Worm (Caenorhabditis elegans): ENCODE measurements around the gene F55G1.6.

Gene F55G1.6

DNA sequence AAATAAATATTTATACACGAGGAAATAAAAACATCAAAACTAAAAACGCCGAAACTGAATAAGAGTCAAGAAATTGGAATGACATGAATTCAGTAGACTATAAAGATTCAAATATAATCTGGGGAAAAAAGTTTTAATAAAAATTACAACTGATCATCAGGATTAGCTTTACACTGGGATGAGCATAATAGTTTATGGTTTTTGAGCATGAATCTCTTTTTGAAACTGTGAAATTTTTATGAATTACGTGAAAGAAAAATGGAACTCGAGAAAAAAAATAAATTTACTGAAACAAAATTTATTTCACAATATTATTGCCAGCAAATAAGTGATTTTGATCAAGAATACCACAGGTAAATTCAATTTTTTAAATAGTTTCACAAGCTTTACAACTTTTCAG lies 25.8 kb upstream of the F55G1.6 start, which contains the start of gene B0496.2:
B0496.2 (plus strand) TSS at position 301 of the 400 bp plus-strand sequence.
- TF ChIP-seq cog-1 (tag; optimal IDR thresholded peaks at IDR 0.05) = no peak
- no peak for TF ChIP-seq ref-1 (GFP tag; conservative IDR thresholded peaks at IDR 0.05)
- TF ChIP-seq ztf-23 (GFP tag; IDR thresholded peaks at IDR 0.05) = no peak
- TF ChIP-seq med-1 (GFP tag; optimal IDR thresholded peaks at IDR 0.05; ENCODE audit: insufficient read depth) = no peak
- TF ChIP-seq T22C8.4 (GFP tag; IDR thresholded peaks at IDR 0.05) = no peak
- no peak for TF ChIP-seq tab-1 (GFP tag; IDR thresholded peaks at IDR 0.05)
- no peak for TF ChIP-seq ztf-29 (GFP tag; IDR thresholded peaks at IDR 0.05)
- no peak for TF ChIP-seq klf-2 (GFP tag; conservative IDR thresholded peaks at IDR 0.05)

DNA sequence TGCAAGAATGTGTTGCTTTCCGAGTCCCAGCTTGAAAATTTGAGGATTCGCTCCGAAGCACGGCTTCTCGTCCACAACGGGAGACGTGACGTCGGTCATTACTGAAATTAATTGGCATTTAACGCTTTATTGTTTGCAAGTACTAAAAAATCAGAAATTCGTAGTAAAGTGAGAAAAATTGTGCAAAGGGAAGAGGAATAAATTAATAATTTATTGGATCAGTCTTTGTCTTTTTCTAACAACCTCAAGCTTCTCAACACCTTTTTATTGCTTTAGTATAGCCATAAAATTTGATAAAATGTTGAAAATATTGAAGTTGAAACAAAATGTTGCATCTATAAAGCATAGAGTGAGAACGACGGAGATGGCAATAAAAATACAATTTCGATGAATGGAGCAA lies 22.0 kb upstream of the F55G1.6 start, which contains the start of gene tes-1:
tes-1 (minus strand) TSS at position 101 of the 400 bp plus-strand sequence.
- TF ChIP-seq ztf-29 (GFP tag; IDR thresholded peaks at IDR 0.05) = no peak
- TF ChIP-seq med-1 (GFP tag; optimal IDR thresholded peaks at IDR 0.05; ENCODE audit: insufficient read depth) = no peak
- no peak for TF ChIP-seq tab-1 (GFP tag; IDR thresholded peaks at IDR 0.05)
- no peak for TF ChIP-seq flt-1 (GFP tag; IDR thresholded peaks at IDR 0.05)
- TF ChIP-seq ref-1 (GFP tag; conservative IDR thresholded peaks at IDR 0.05) = no peak
- TF ChIP-seq cog-1 (tag; optimal IDR thresholded peaks at IDR 0.05) = no peak
- no peak for TF ChIP-seq klf-2 (GFP tag; conservative IDR thresholded peaks at IDR 0.05)
- no peak for TF ChIP-seq T22C8.4 (GFP tag; IDR thresholded peaks at IDR 0.05)
- no peak for TF ChIP-seq ztf-23 (GFP tag; IDR thresholded peaks at IDR 0.05)

DNA sequence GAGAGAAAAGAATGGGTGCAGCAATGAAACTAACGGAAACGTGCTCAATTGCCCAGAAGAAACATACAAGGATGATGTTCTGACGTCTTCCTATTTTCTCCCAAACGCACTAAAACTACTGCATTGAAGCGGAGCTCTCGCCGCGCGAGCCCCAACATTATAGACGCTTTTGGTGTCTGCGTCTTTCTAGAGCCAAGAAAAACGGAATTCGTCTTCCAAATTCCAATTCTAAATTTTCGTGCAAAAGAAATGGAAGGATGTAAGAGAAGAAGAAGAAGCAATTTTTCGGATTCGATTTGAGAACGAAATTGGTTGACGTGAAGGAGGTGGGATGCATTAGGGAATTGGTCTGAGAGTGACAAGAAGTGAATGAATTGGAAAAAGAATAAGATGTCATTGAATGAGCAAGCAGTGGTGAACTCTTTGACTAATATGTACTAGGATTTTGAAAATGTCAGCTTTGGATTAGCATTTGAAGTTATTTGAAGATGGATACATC lies 19.6 kb upstream of the F55G1.6 start:
- TF ChIP-seq med-1 (GFP tag; optimal IDR thresholded peaks at IDR 0.05; ENCODE audit: insufficient read depth) (no peak), flt-1 (GFP tag; IDR thresholded peaks at IDR 0.05) (no peak)

DNA sequence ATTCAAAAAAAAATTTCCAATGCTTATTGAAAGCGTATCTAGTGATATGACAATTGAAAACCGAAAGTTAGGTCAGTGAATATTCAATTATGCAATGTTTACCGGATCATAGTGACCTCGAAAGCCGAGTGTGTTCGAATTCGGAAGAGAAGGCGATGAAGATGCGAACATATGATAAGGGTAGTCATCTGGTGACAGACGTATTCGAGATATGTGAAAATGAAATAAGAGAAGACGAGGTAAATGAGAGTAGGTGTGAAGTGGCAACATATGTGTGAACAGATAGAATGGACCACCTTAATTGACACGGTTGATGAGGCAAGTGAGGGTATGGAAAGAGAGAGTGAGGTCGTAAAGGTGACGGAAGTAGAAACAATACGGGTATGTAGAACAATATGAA lies 18.4 kb upstream of the F55G1.6 start:
- TF ChIP-seq ztf-29 (GFP tag; IDR thresholded peaks at IDR 0.05) (peak; percentile 5; the same call in 1 of the 2 replicates), klf-2 (GFP tag; conservative IDR thresholded peaks at IDR 0.05) (no peak)

DNA sequence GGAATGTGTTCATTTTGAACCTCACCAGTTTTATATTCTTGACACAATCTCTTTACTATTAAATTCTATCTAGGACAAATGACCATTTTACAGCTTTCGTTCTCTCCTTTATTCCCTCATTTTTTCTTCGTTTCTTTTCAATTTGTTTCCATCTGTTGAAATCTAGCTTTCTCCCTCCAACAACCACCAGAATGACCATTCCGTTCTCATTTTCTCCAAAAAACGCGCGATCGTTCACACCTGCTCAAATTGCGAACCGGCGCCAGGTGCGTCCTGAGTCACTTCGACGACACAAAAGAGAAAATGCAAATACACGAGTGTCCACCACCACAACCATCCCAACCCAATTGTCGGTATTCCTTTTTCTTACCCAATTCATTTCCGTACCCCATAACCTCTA lies 17.1 kb upstream of the F55G1.6 start, which contains the start of gene F13B6.1:
F13B6.1 (plus strand) TSS at position 301 of the 400 bp plus-strand sequence.
- TF ChIP-seq med-1 (GFP tag; optimal IDR thresholded peaks at IDR 0.05; ENCODE audit: insufficient read depth) (no peak), klf-2 (GFP tag; conservative IDR thresholded peaks at IDR 0.05) (no peak), flt-1 (GFP tag; IDR thresholded peaks at IDR 0.05) (no peak), ref-1 (GFP tag; conservative IDR thresholded peaks at IDR 0.05) (no peak), tab-1 (GFP tag; IDR thresholded peaks at IDR 0.05) (no peak), cog-1 (tag; optimal IDR thresholded peaks at IDR 0.05) (no peak), ztf-23 (GFP tag; IDR thresholded peaks at IDR 0.05) (no peak)

DNA sequence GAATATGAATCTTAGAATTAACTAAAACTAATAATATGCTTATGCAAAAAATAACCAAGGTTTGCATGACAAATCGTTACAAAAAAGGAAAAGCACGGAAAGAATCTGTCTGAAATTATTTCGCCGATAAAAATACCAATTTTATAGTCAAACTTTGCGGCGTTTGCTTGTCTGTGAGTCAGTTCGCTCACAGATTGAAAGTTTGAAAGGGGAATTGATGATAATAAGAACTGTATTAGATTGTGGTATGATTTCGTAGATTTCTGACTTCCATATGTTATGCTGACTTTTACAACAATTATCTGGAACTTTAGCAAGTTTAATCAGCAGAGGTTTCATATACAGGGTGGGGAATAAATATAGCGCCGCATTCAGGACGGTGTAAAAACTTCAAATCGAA lies 13.1 kb upstream of the F55G1.6 start, which contains the start of gene F13B6.2:
F13B6.2 (minus strand) TSS at position 101 of the 400 bp plus-strand sequence.
- TF ChIP-seq ztf-29 (GFP tag; IDR thresholded peaks at IDR 0.05) (no peak), flt-1 (GFP tag; IDR thresholded peaks at IDR 0.05) (no peak), T22C8.4 (GFP tag; IDR thresholded peaks at IDR 0.05) (no peak), cog-1 (tag; optimal IDR thresholded peaks at IDR 0.05) (no peak), ztf-23 (GFP tag; IDR thresholded peaks at IDR 0.05) (no peak), klf-2 (GFP tag; conservative IDR thresholded peaks at IDR 0.05) (no peak), ref-1 (GFP tag; conservative IDR thresholded peaks at IDR 0.05) (no peak), tab-1 (GFP tag; IDR thresholded peaks at IDR 0.05) (no peak), med-1 (GFP tag; optimal IDR thresholded peaks at IDR 0.05; ENCODE audit: insufficient read depth) (no peak)

DNA sequence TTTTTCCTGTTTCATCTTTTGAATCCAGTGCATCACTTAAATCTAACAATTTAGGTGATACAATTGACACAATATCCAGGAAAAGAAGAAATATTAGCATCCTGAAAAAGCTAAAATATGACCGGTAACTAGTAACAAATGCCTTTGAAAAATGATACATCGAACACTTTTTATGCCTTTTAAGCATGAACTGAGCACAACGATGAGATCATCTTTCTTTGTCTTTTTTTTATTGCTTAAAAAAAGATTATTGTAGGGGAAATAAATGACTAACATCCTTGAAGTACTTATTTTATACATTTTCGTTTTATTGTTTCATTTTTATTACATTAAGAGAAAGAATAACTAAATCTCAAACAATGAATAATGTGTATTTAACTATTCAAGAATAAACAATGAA lies 7.5 kb upstream of the F55G1.6 start, which contains the start of gene F13B6.3:
F13B6.3 (minus strand) TSS at position 101 of the 400 bp plus-strand sequence.
- no peak for TF ChIP-seq ztf-23 (GFP tag; IDR thresholded peaks at IDR 0.05)
- no peak for TF ChIP-seq med-1 (GFP tag; optimal IDR thresholded peaks at IDR 0.05; ENCODE audit: insufficient read depth)
- no peak for TF ChIP-seq cog-1 (tag; optimal IDR thresholded peaks at IDR 0.05)
- no peak for TF ChIP-seq tab-1 (GFP tag; IDR thresholded peaks at IDR 0.05)
- no peak for TF ChIP-seq flt-1 (GFP tag; IDR thresholded peaks at IDR 0.05)
- no peak for TF ChIP-seq ref-1 (GFP tag; conservative IDR thresholded peaks at IDR 0.05)
- no peak for TF ChIP-seq T22C8.4 (GFP tag; IDR thresholded peaks at IDR 0.05)

DNA sequence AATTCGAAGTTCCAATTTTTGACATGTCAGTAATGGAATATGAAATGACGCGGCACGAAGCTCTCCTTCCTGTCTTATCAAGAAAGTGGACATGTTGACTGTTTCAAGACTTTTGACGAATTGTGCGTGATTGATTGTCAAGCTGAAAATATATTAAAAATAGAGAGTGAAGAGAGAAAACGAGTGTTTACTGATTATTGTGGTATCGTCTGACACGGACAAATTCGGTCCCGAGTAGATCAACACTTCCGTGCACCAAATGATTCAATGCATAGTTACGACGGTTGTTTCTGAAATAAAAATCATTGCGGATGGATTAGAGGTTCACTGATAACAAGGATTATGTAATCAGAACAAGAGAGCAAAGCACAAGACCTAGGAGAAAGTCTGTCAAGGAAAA lies 6.1 kb upstream of the F55G1.6 start:
- TF ChIP-seq med-1 (GFP tag; optimal IDR thresholded peaks at IDR 0.05; ENCODE audit: insufficient read depth) (no peak), flt-1 (GFP tag; IDR thresholded peaks at IDR 0.05) (no peak), ztf-23 (GFP tag; IDR thresholded peaks at IDR 0.05) (no peak), cog-1 (tag; optimal IDR thresholded peaks at IDR 0.05) (no peak), tab-1 (GFP tag; IDR thresholded peaks at IDR 0.05) (no peak), T22C8.4 (GFP tag; IDR thresholded peaks at IDR 0.05) (no peak), klf-2 (GFP tag; conservative IDR thresholded peaks at IDR 0.05) (no peak), ref-1 (GFP tag; conservative IDR thresholded peaks at IDR 0.05) (no peak), ztf-29 (GFP tag; IDR thresholded peaks at IDR 0.05) (no peak)

DNA sequence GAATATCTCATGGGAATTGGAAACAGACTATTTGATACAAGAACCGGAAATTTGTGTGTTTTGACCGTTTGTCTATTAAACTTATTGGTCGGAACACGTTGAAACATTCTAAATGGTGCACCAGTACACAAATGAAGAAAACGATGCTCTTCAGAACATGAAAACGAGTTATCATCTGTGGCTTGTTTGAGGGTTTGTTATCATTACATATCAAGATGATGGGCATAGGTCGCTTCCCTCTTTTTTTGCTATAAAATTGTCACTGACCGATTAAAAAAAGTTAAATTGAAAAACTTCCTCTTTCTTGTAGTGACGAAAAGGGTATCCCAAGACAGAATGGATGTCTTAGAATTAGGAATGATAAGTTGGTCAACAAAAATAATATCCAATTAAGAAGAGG lies 4.7 kb upstream of the F55G1.6 start:
- TF ChIP-seq klf-2 (GFP tag; conservative IDR thresholded peaks at IDR 0.05) (no peak), ztf-29 (GFP tag; IDR thresholded peaks at IDR 0.05) (no peak), med-1 (GFP tag; optimal IDR thresholded peaks at IDR 0.05; ENCODE audit: insufficient read depth) (no peak), ztf-23 (GFP tag; IDR thresholded peaks at IDR 0.05) (no peak), T22C8.4 (GFP tag; IDR thresholded peaks at IDR 0.05) (no peak), flt-1 (GFP tag; IDR thresholded peaks at IDR 0.05) (no peak), cog-1 (tag; optimal IDR thresholded peaks at IDR 0.05) (no peak), tab-1 (GFP tag; IDR thresholded peaks at IDR 0.05) (no peak), ref-1 (GFP tag; conservative IDR thresholded peaks at IDR 0.05) (no peak)

DNA sequence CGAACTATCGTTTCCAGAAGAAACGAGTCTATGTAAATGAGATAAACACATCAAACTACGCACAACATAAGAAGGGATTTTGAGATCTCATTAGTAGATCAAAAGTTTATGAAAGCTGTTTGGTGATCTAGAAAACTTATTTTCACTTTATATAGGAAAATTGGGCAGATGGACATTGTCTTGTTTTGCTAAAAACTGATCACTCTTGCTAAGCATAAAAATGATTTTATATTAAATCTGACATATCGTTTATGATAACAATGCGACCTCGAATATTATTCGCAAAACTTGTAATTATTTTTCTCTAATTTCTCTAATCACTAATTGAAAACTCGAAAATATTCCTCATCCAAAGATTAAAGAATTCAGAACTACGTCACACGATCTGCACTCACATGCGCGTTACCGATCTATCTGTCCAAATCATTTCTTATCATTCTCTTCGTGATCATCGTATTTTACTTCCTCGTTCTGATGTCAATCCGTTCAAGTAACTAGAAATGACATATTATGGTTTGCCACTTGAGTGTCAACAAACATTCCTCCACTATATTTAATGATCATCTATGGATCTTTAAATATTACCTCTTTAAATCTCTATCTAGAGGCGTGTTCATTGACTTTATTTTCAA lies 3.4 kb upstream of the F55G1.6 start, which contains the start of gene F55G1.7:
F55G1.7 (minus strand) TSS at position 51 of the 632 bp plus-strand sequence.
- no peak for TF ChIP-seq tab-1 (GFP tag; IDR thresholded peaks at IDR 0.05)
- no peak for TF ChIP-seq klf-2 (GFP tag; conservative IDR thresholded peaks at IDR 0.05)
- no peak for TF ChIP-seq cog-1 (tag; optimal IDR thresholded peaks at IDR 0.05)
- TF ChIP-seq med-1 (GFP tag; optimal IDR thresholded peaks at IDR 0.05; ENCODE audit: insufficient read depth) = no peak
- no peak for TF ChIP-seq ztf-29 (GFP tag; IDR thresholded peaks at IDR 0.05)
- no peak for TF ChIP-seq T22C8.4 (GFP tag; IDR thresholded peaks at IDR 0.05)
- no peak for TF ChIP-seq ztf-23 (GFP tag; IDR thresholded peaks at IDR 0.05)
- TF ChIP-seq ref-1 (GFP tag; conservative IDR thresholded peaks at IDR 0.05) = no peak
- TF ChIP-seq flt-1 (GFP tag; IDR thresholded peaks at IDR 0.05) = no peak
